Worm (Caenorhabditis elegans): ENCODE measurements around the gene F14D2.7.

DNA sequence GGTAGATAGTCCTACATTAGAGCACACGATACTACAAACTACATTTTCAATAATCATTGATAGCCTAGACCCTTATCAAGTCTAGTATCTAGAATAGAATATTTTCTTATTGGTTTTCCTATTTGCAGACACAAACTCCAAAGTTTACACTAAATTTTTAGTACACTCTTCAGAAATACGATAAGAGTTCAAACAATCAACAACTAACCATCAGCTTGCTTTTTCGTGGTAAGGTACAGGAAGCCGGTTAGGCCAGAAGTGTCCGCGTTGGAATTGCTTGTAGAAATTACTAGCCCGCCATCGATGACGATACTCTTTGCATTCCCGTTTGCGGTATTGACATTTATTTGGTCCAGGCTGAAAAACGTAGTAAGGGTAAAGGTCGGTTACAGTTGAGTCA is 16.2 kb downstream of the F14D2.7 start, which contains the start of gene Y46D2A.1:
- TF ChIP-seq pqm-1 (tag; optimal IDR thresholded peaks at IDR 0.05) (no peak), F49E8.2 (tag; optimal IDR thresholded peaks at IDR 0.05; ENCODE audit: borderline replicate concordance) (no peak), snpc-4 (tag; optimal IDR thresholded peaks at IDR 0.05) (no peak), nhr-237 (tag; optimal IDR thresholded peaks at IDR 0.05) (no peak)

Measured in whole organism, L4 larva.